Fruit fly (Drosophila melanogaster) whole organism, wandering third instar larva: ENCODE results near the gene Pink1.

Experiments
- CG32264 ChIP-seq: fragments of 200-800 bp; sonication (Bioruptor generic); optimal IDR thresholded peaks from 2 replicates; lab custom pipeline; 2016; ENCODE audit warnings: missing biosample characterization, missing genetic modification characterization
- GATAd ChIP-seq: sonication (Bioruptor generic); optimal IDR thresholded peaks from 2 replicates; lab custom pipeline; 2016; ENCODE audit warnings: missing biosample characterization, missing genetic modification characterization
- Mio ChIP-seq: sonication (Bioruptor generic); optimal IDR thresholded peaks from 2 replicates; lab custom pipeline; 2016; ENCODE audit warnings: missing biosample characterization, missing genetic modification characterization
- OdsH ChIP-seq: fragments of 200-800 bp; sonication (Bioruptor generic); optimal IDR thresholded peaks from 2 replicates; lab custom pipeline; 2016; ENCODE audit warnings: missing biosample characterization, mild to moderate bottlenecking, missing genetic modification characterization
- Vsx2 ChIP-seq: fragments of 200-300, 225-300 bp; sonication (Bioruptor generic); optimal IDR thresholded peaks from 2 replicates; lab custom pipeline; 2018; ENCODE audit warnings: missing biosample characterization, missing genetic modification characterization; ENCODE audit not compliant: partially characterized antibody
- fru ChIP-seq: fragments of 200-800 bp; sonication (Bioruptor generic); optimal IDR thresholded peaks from 3 replicates; lab custom pipeline; 2016; ENCODE audit warnings: missing biosample characterization, mild to moderate bottlenecking, missing genetic modification characterization
- lola ChIP-seq: fragments of >200 bp; optimal IDR thresholded peaks from 2 replicates; lab custom pipeline; 2017; ENCODE audit warnings: missing biosample characterization, missing genetic modification characterization
- psq ChIP-seq: fragments of 200-800 bp; sonication (Bioruptor generic); optimal IDR thresholded peaks from 3 replicates; lab custom pipeline; 2017; ENCODE audit warnings: missing biosample characterization, mild to moderate bottlenecking, missing genetic modification characterization, moderate library complexity
- sv ChIP-seq: fragments of 200-800 bp; sonication (Bioruptor generic); optimal IDR thresholded peaks from 3 replicates; lab custom pipeline; 2016; ENCODE audit warnings: missing biosample characterization, missing genetic modification characterization
- tai ChIP-seq: sonication (Bioruptor generic); optimal IDR thresholded peaks from 2 replicates; lab custom pipeline; 2016; ENCODE audit warnings: missing biosample characterization, missing genetic modification characterization
- usp ChIP-seq: fragments of >200 bp; optimal IDR thresholded peaks from 2 replicates; lab custom pipeline; 2017; ENCODE audit warnings: missing biosample characterization, missing genetic modification characterization

dm6 chrX:6662378-6662777 lies 21.2 kb upstream of the Pink1 start:
- TF ChIP-seq CG32264 (GFP tag; lab: Kevin White, UChicago) (no peak), lola (no peak), OdsH (GFP tag; lab: Kevin White, UChicago) (no peak), sv (GFP tag; lab: Kevin White, UChicago) (no peak), fru (GFP tag; lab: Kevin White, UChicago) (no peak), tai (GFP tag; lab: Kevin White, UChicago) (no peak), psq (GFP tag; lab: Kevin White, UChicago) (no peak), usp (GFP tag; lab: Kevin White, UChicago) (no peak), GATAd (GFP tag; lab: Kevin White, UChicago) (no peak), Mio (GFP tag; lab: Kevin White, UChicago) (no peak), Vsx2 (no peak)
